Worm (Caenorhabditis elegans) whole organism, midembryonic: ENCODE measurements around the gene C28D4.5.

Source experiments
- cog-1 ChIP-seq: sonication (generic microtip); optimal IDR thresholded peaks from 2 replicates; lab custom pipeline; 2016; ENCODE audit warnings: missing genetic modification characterization, missing compliant biosample characterization
- ztf-23 ChIP-seq: fragments of 200-800 bp; sonication (Bioruptor generic); IDR thresholded peaks from 2 replicates; pipeline ENCODE4 v1.3.6; 2022; ENCODE audit warnings: missing genetic modification reagents, missing genetic modification characterization, missing compliant biosample characterization

ce11 chrIV:9697869-9698268, 48.8 kb downstream of the C28D4.5 start:
- TF ChIP-seq cog-1 (no peak), ztf-23 (no peak)
